Worm (Caenorhabditis elegans) whole organism, L2 larva: ENCODE data around the gene C06G3.3.

ENCODE experiments used
- C34F6.9 ChIP-seq: fragments of 150-350 bp; optimal IDR thresholded peaks from 2 replicates; lab custom pipeline; 2014; ENCODE audit warnings: missing biosample characterization, missing genetic modification characterization
- F13H6.1 ChIP-seq: sonication (generic microtip); optimal IDR thresholded peaks from 2 replicates; lab custom pipeline; 2016; ENCODE audit warnings: missing genetic modification characterization, missing compliant biosample characterization
- Y55F3AM.14 ChIP-seq: fragments of 200-800 bp; sonication (Bioruptor generic); optimal IDR thresholded peaks from 2 replicates; lab custom pipeline; 2018; ENCODE audit warnings: mild to moderate bottlenecking, missing genetic modification characterization, missing compliant biosample characterization
- ZK546.5 ChIP-seq: sonication (generic microtip); optimal IDR thresholded peaks from 2 replicates; lab custom pipeline; 2017; ENCODE audit warnings: missing biosample characterization, missing genetic modification characterization
- alr-1 ChIP-seq: fragments of 150-350 bp; optimal IDR thresholded peaks from 2 replicates; lab custom pipeline; 2014; ENCODE audit warnings: missing biosample characterization, missing genetic modification characterization
- aly-2 ChIP-seq: fragments of 150-350 bp; optimal IDR thresholded peaks from 2 replicates; lab custom pipeline; 2014; ENCODE audit warnings: missing biosample characterization, missing genetic modification characterization
- blmp-1 ChIP-seq: sonication (generic microtip); optimal IDR thresholded peaks from 2 replicates; lab custom pipeline; 2017; ENCODE audit warnings: missing genetic modification characterization, mild to moderate bottlenecking, missing compliant biosample characterization, antibody characterized with exemption, moderate library complexity; ENCODE audit not compliant: insufficient read depth
- ceh-16 ChIP-seq: fragments of 150-350 bp; optimal IDR thresholded peaks from 2 replicates; lab custom pipeline; 2014; ENCODE audit warnings: missing biosample characterization, missing genetic modification characterization
- crh-2 ChIP-seq: sonication (generic microtip); optimal IDR thresholded peaks from 2 replicates; lab custom pipeline; 2017; ENCODE audit warnings: missing biosample characterization, missing genetic modification characterization
- dmd-4 ChIP-seq: sonication (generic microtip); optimal IDR thresholded peaks from 2 replicates; lab custom pipeline; 2017; ENCODE audit warnings: missing biosample characterization, missing genetic modification characterization
- egl-27 ChIP-seq: sonication (generic microtip); optimal IDR thresholded peaks from 3 replicates; lab custom pipeline; 2017; ENCODE audit warnings: missing biosample characterization, missing genetic modification reagents, missing genetic modification characterization
- elt-1 ChIP-seq: fragments of 150-350 bp; optimal IDR thresholded peaks from 2 replicates; lab custom pipeline; 2014; ENCODE audit warnings: missing biosample characterization, missing genetic modification characterization
- fos-1 ChIP-seq: fragments of 150-350 bp; optimal IDR thresholded peaks from 2 replicates; lab custom pipeline; 2014; ENCODE audit warnings: missing biosample characterization, missing genetic modification characterization
- gmeb-1 ChIP-seq: fragments of 150-350 bp; optimal IDR thresholded peaks from 2 replicates; lab custom pipeline; 2014; ENCODE audit warnings: missing biosample characterization, missing genetic modification characterization
- lin-11 ChIP-seq: fragments of 150-350 bp; sonication (generic microtip); optimal IDR thresholded peaks from 2 replicates; lab custom pipeline; 2014; ENCODE audit warnings: missing biosample characterization, missing genetic modification characterization, inconsistent platforms, mixed read lengths
- lin-13 ChIP-seq: fragments of 150-350 bp; optimal IDR thresholded peaks from 2 replicates; lab custom pipeline; 2014; ENCODE audit warnings: missing biosample characterization, missing genetic modification reagents, missing genetic modification characterization
- lin-39 ChIP-seq: fragments of 150-350 bp; optimal IDR thresholded peaks from 2 replicates; lab custom pipeline; 2014; ENCODE audit warnings: missing biosample characterization, missing genetic modification reagents, missing genetic modification characterization
- lsy-2 ChIP-seq, 2 experiments: fragments of 150-350 bp in 1 of 2; sonication (generic microtip) in 1 of 2; optimal IDR thresholded peaks; 2 replicates each; lab custom pipeline; 2014 to 2017; ENCODE audit warnings: missing biosample characterization in 2 of 2, missing genetic modification characterization in 2 of 2
- mbf-1 ChIP-seq: sonication (generic microtip); optimal IDR thresholded peaks from 2 replicates; lab custom pipeline; 2017; ENCODE audit warnings: missing biosample characterization, missing genetic modification characterization
- mdl-1 ChIP-seq, 2 experiments: fragments of 150-350 bp in 1 of 2; sonication (generic microtip) in 1 of 2; optimal IDR thresholded peaks; 2 replicates each; lab custom pipeline; 2017; ENCODE audit warnings: missing biosample characterization in 2 of 2, missing genetic modification characterization in 2 of 2
- nhr-12 ChIP-seq: fragments of 150-350 bp; optimal IDR thresholded peaks from 2 replicates; lab custom pipeline; 2014; ENCODE audit warnings: missing biosample characterization, missing genetic modification characterization
- nhr-129 ChIP-seq: fragments of 150-350 bp; optimal IDR thresholded peaks from 2 replicates; lab custom pipeline; 2014; ENCODE audit warnings: missing biosample characterization, missing genetic modification characterization
- nhr-23 ChIP-seq: fragments of 150-350 bp; optimal IDR thresholded peaks from 2 replicates; lab custom pipeline; 2014; ENCODE audit warnings: missing biosample characterization, missing genetic modification reagents, missing genetic modification characterization
- nhr-237 ChIP-seq: fragments of 150-350 bp; optimal IDR thresholded peaks from 2 replicates; lab custom pipeline; 2014; ENCODE audit warnings: missing biosample characterization, missing genetic modification characterization
- nhr-25 ChIP-seq: fragments of 150-350 bp; sonication (generic microtip); optimal IDR thresholded peaks from 3 replicates; lab custom pipeline; 2014; ENCODE audit warnings: missing biosample characterization, missing genetic modification characterization
- nhr-6 ChIP-seq: fragments of 150-350 bp; optimal IDR thresholded peaks from 2 replicates; lab custom pipeline; 2014; ENCODE audit warnings: missing biosample characterization, missing genetic modification characterization
- sem-4 ChIP-seq: fragments of 150-350 bp; optimal IDR thresholded peaks from 2 replicates; lab custom pipeline; 2014; ENCODE audit warnings: missing biosample characterization, missing genetic modification reagents, missing genetic modification characterization
- skn-1 ChIP-seq: sonication (generic microtip); optimal IDR thresholded peaks from 2 replicates; lab custom pipeline; 2017; ENCODE audit warnings: missing biosample characterization, missing genetic modification characterization
- sma-3 ChIP-seq: sonication (generic microtip); optimal IDR thresholded peaks from 2 replicates; lab custom pipeline; 2016; ENCODE audit warnings: missing genetic modification reagents, missing genetic modification characterization, missing compliant biosample characterization
- sma-9 ChIP-seq, 2 experiments: fragments of 150-350 bp in 1 of 2; sonication (generic microtip) in 1 of 2; optimal IDR thresholded peaks; 2 replicates each; lab custom pipeline; 2014 to 2016; ENCODE audit warnings: missing genetic modification characterization in 2 of 2, mild to moderate bottlenecking in 1 of 2, missing biosample characterization in 1 of 2, missing compliant biosample characterization in 1 of 2, missing genetic modification reagents in 1 of 2, moderate library complexity in 1 of 2
- snpc-4 ChIP-seq: fragments of 150-350 bp; optimal IDR thresholded peaks from 2 replicates; lab custom pipeline; 2014; ENCODE audit warnings: missing biosample characterization, missing genetic modification characterization
- unc-55 ChIP-seq: fragments of 150-350 bp; sonication (generic microtip); optimal IDR thresholded peaks from 3 replicates; lab custom pipeline; 2014; ENCODE audit warnings: missing biosample characterization, missing genetic modification reagents, missing genetic modification characterization
- unc-62 ChIP-seq: fragments of 150-350 bp; optimal IDR thresholded peaks from 2 replicates; lab custom pipeline; 2014; ENCODE audit warnings: missing biosample characterization, missing genetic modification reagents, missing genetic modification characterization
- zag-1 ChIP-seq: fragments of 150-350 bp; optimal IDR thresholded peaks from 2 replicates; lab custom pipeline; 2014; ENCODE audit warnings: missing biosample characterization, missing genetic modification characterization
- ztf-11 ChIP-seq: sonication (generic microtip); optimal IDR thresholded peaks from 2 replicates; lab custom pipeline; 2017; ENCODE audit warnings: missing biosample characterization, missing genetic modification characterization
- ztf-4 ChIP-seq: fragments of 150-350 bp; optimal IDR thresholded peaks from 2 replicates; lab custom pipeline; 2014; ENCODE audit warnings: missing biosample characterization, missing genetic modification characterization

The C06G3.3 gene

ce11 chrIV:7017123-7017674, 18.7 kb upstream of the C06G3.3 start, which contains the start of gene gldi-4:
TSS of gene gldi-4 (plus strand) at chrIV:7017624.
- TF ChIP-seq unc-55 (GFP tag; lab: Kevin White, UChicago) (no peak), nhr-6 (tag; lab: Kevin White, UChicago) (no peak), dmd-4 (tag; lab: Kevin White, UChicago) (no peak), blmp-1 (tag; lab: Kevin White, UChicago) (no peak), snpc-4 (no peak), F13H6.1 (tag; lab: Kevin White, UChicago) (no peak), lin-11 (tag; lab: Kevin White, UChicago) (no peak), ztf-4 (no peak), lin-39 (tag; lab: Kevin White, UChicago) (no peak), nhr-23 (tag; lab: Kevin White, UChicago) (no peak), aly-2 (tag; lab: Kevin White, UChicago) (no peak), elt-1 (no peak), zag-1 (tag; lab: Kevin White, UChicago) (no peak)
- TF ChIP-seq, all 48 proteins: peak for 0

- TF ChIP-seq ZK546.5 (tag; lab: Kevin White, UChicago) (no peak), sma-3 (GFP tag; lab: Kevin White, UChicago) (no peak), F13H6.1 (tag; lab: Kevin White, UChicago) (no peak), blmp-1 (tag; lab: Kevin White, UChicago) (no peak), snpc-4 (no peak)
- TF ChIP-seq, all 48 proteins: peak for 0
Observed at ce11 chrIV:7018623-7019022, 17.3 kb upstream of the C06G3.3 start.

- TF ChIP-seq nhr-12 = no peak
- no peak for TF ChIP-seq ceh-16 (tag; lab: Kevin White, UChicago)
- TF ChIP-seq egl-27 (tag; lab: Kevin White, UChicago) = no peak
- peak in 1 of 2 experiments; percentile 29 for TF ChIP-seq lsy-2 (tag; optimal IDR thresholded peaks at IDR 0.05; lab: Kevin White, UChicago)
- peak; percentile 50 for TF ChIP-seq crh-2 (tag; lab: Kevin White, UChicago)
- TF ChIP-seq F13H6.1 (tag; lab: Kevin White, UChicago) = peak; percentile 25
- peak; percentile 41 for TF ChIP-seq sma-3 (GFP tag; lab: Kevin White, UChicago)
- peak; percentile 64 for TF ChIP-seq sma-9 (GFP tag; optimal IDR thresholded peaks at IDR 0.05; lab: Kevin White, UChicago)
- no peak for TF ChIP-seq sma-9 (tag; optimal IDR thresholded peaks at IDR 0.05; lab: Kevin White, UChicago)
- peak; percentile 27 for TF ChIP-seq gmeb-1 (tag; lab: Kevin White, UChicago)
- TF ChIP-seq fos-1 (tag; lab: Kevin White, UChicago) = peak; percentile 24
- no peak for TF ChIP-seq alr-1 (tag; lab: Kevin White, UChicago)
- no peak for TF ChIP-seq skn-1 (tag; lab: Kevin White, UChicago)
- peak; percentile 53 for TF ChIP-seq nhr-25
- peak; percentile 45 for TF ChIP-seq nhr-129 (tag; lab: Kevin White, UChicago)
- TF ChIP-seq mdl-1 (tag; optimal IDR thresholded peaks at IDR 0.05; lab: Kevin White, UChicago) = peak in 1 of 2 experiments; percentile 22
- TF ChIP-seq C34F6.9 (tag; lab: Kevin White, UChicago) = peak; percentile 25
- no peak for TF ChIP-seq aly-2 (tag; lab: Kevin White, UChicago)
Observed at ce11 chrIV:7020630-7021029, 15.3 kb upstream of the C06G3.3 start.

ce11 chrIV:7022227-7022626, 13.7 kb upstream of the C06G3.3 start:
- TF ChIP-seq gmeb-1 (tag; lab: Kevin White, UChicago) (no peak), Y55F3AM.14 (GFP tag; lab: Kevin White, UChicago) (no peak), lin-13 (no peak), ZK546.5 (tag; lab: Kevin White, UChicago) (no peak), unc-62 (GFP tag; lab: Kevin White, UChicago) (no peak), mbf-1 (tag; lab: Kevin White, UChicago) (no peak), ztf-11 (tag; lab: Kevin White, UChicago) (no peak), alr-1 (tag; lab: Kevin White, UChicago) (no peak), zag-1 (tag; lab: Kevin White, UChicago) (no peak), C34F6.9 (tag; lab: Kevin White, UChicago) (no peak), fos-1 (tag; lab: Kevin White, UChicago) (no peak), blmp-1 (tag; lab: Kevin White, UChicago) (no peak), aly-2 (tag; lab: Kevin White, UChicago) (no peak), nhr-237 (tag; lab: Kevin White, UChicago) (no peak), nhr-129 (tag; lab: Kevin White, UChicago) (no peak), sem-4 (no peak)
- TF ChIP-seq, all 48 proteins: peak for 0
